Worm (Caenorhabditis elegans): Measurements from ENCODE around the gene R05D8.11.

Gene R05D8.11

ce11 chrV:2765052-2765451 is 15.6 kb downstream of the R05D8.11 start, which contains the start of gene dhs-14:
Gene dhs-14, minus strand, starts transcription at chrV:2765200.
- TF ChIP-seq hmg-20 (GFP tag; IDR thresholded peaks at IDR 0.05) (no peak), F55B11.4 (tag; optimal IDR thresholded peaks at IDR 0.05; ENCODE audit: borderline replicate concordance, insufficient read depth) (no peak), sdz-38 (tag; optimal IDR thresholded peaks at IDR 0.05) (no peak), efl-1 (GFP tag; optimal IDR thresholded peaks at IDR 0.05) (no peak), nhr-179 (tag; optimal IDR thresholded peaks at IDR 0.05) (no peak), let-607 (tag; optimal IDR thresholded peaks at IDR 0.05) (no peak), dox-1 (GFP tag; IDR thresholded peaks at IDR 0.05) (0 out of 2 replicates have a peak, but pooled peaks have one; percentile 23), nhr-80 (tag; optimal IDR thresholded peaks at IDR 0.05) (peak; percentile 83)

- TF ChIP-seq ets-4 (GFP tag; optimal IDR thresholded peaks at IDR 0.05), result no peak
- TF ChIP-seq pbrm-1 (GFP tag; IDR thresholded peaks at IDR 0.05), result no peak
- no peak for TF ChIP-seq Y53F4B.3 (GFP tag; IDR thresholded peaks at IDR 0.05)
- TF ChIP-seq madf-10 (tag; optimal IDR thresholded peaks at IDR 0.05), result no peak
- no peak for TF ChIP-seq madf-8 (GFP tag; conservative IDR thresholded peaks at IDR 0.05)
- TF ChIP-seq snpc-3.4 (tag; optimal IDR thresholded peaks at IDR 0.05), result no peak
- TF ChIP-seq F37B4.10 (GFP tag; IDR thresholded peaks at IDR 0.05), result no peak
- no peak for TF ChIP-seq K12H6.12 (tag; optimal IDR thresholded peaks at IDR 0.05)
- no peak for TF ChIP-seq Y95B8A.8 (GFP tag; IDR thresholded peaks at IDR 0.05)
- TF ChIP-seq zfh-2 (GFP tag; conservative IDR thresholded peaks at IDR 0.05), result no peak
- TF ChIP-seq cebp-1 (GFP tag; IDR thresholded peaks at IDR 0.05), result no peak
- TF ChIP-seq cebp-1 (tag; optimal IDR thresholded peaks at IDR 0.05), result no peak
- no peak for TF ChIP-seq ceh-40 (GFP tag; IDR thresholded peaks at IDR 0.05)
- TF ChIP-seq Y67H2A.10 (GFP tag; conservative IDR thresholded peaks at IDR 0.05), result no peak
- no peak for TF ChIP-seq snpc-1.3 (tag; optimal IDR thresholded peaks at IDR 0.05; ENCODE audit: insufficient read depth)
- TF ChIP-seq ztf-22 (GFP tag; optimal IDR thresholded peaks at IDR 0.05), result no peak
Measured at ce11 chrV:2763105-2763504, 17.6 kb downstream of the R05D8.11 start, which contains the start of gene R05D8.7. Gene R05D8.7, minus strand, starts transcription at chrV:2763208.

ce11 chrV:2761470-2761869 is 19.2 kb downstream of the R05D8.11 start:
- TF ChIP-seq K12H6.12 (tag; optimal IDR thresholded peaks at IDR 0.05) (no peak), ztf-6 (GFP tag; IDR thresholded peaks at IDR 0.05) (no peak), F49E8.2 (tag; optimal IDR thresholded peaks at IDR 0.05; ENCODE audit: insufficient read depth) (no peak), F33H1.4 (GFP tag; IDR thresholded peaks at IDR 0.05) (no peak), mxl-1 (tag; optimal IDR thresholded peaks at IDR 0.05) (no peak), zfh-2 (GFP tag; conservative IDR thresholded peaks at IDR 0.05) (peak; percentile 75), F57A8.1 (GFP tag; optimal IDR thresholded peaks at IDR 0.05) (no peak)

- TF ChIP-seq gei-17 (GFP tag; optimal IDR thresholded peaks at IDR 0.05) (no peak), egl-44 (GFP tag; IDR thresholded peaks at IDR 0.05) (no peak), B0035.1 (tag; optimal IDR thresholded peaks at IDR 0.05) (no peak), F23B12.7 (tag; optimal IDR thresholded peaks at IDR 0.05; ENCODE audit: insufficient read depth) (no peak), madf-3 (GFP tag; IDR thresholded peaks at IDR 0.05) (no peak), F10E7.11 (tag; optimal IDR thresholded peaks at IDR 0.05) (no peak), hmg-1.2 (GFP tag; IDR thresholded peaks at IDR 0.05) (no peak), rec-8 (tag; optimal IDR thresholded peaks at IDR 0.05) (no peak)
Measured at ce11 chrV:2759456-2759855, 21.2 kb downstream of the R05D8.11 start, which contains the start of gene srg-58. Gene srg-58, minus strand, starts transcription at chrV:2759556.

Data from whole organism, young adult.